Worm (Caenorhabditis elegans) whole organism, mixed stage, embryonic: ENCODE measurements around the gene BE0003N10.1.

Experiments used
- blmp-1 ChIP-seq: fragments of 150-350 bp; optimal IDR thresholded peaks from 2 replicates; lab custom pipeline; 2014; ENCODE audit warnings: missing biosample characterization, missing genetic modification characterization
- lin-32 ChIP-seq: fragments of 200-800 bp; sonication (Bioruptor generic); optimal IDR thresholded peaks from 2 replicates; lab custom pipeline; 2018; ENCODE audit warnings: mild to moderate bottlenecking, missing genetic modification characterization, missing compliant biosample characterization
- nhr-12 ChIP-seq: fragments of 150-350 bp; optimal IDR thresholded peaks from 2 replicates; lab custom pipeline; 2014; ENCODE audit warnings: missing biosample characterization, missing genetic modification characterization
- nhr-237 ChIP-seq: fragments of 150-350 bp; optimal IDR thresholded peaks from 2 replicates; lab custom pipeline; 2014; ENCODE audit warnings: missing biosample characterization, missing genetic modification characterization
- sem-2 ChIP-seq: fragments of 200-800 bp; sonication (Bioruptor generic); optimal IDR thresholded peaks from 2 replicates; lab custom pipeline; 2018; ENCODE audit warnings: mild to moderate bottlenecking, missing genetic modification characterization, missing compliant biosample characterization

- TF ChIP-seq lin-32 (no peak), sem-2 (GFP tag; lab: Kevin White, UChicago) (no peak), nhr-237 (tag; lab: Kevin White, UChicago) (no peak), blmp-1 (no peak), nhr-12 (tag; lab: Kevin White, UChicago) (no peak)
Measured at ce11 chrIII:1074152-1074551, 36.9 kb downstream of the BE0003N10.1 start.
